Worm (Caenorhabditis elegans): ENCODE results near the gene his-61.

DNA sequence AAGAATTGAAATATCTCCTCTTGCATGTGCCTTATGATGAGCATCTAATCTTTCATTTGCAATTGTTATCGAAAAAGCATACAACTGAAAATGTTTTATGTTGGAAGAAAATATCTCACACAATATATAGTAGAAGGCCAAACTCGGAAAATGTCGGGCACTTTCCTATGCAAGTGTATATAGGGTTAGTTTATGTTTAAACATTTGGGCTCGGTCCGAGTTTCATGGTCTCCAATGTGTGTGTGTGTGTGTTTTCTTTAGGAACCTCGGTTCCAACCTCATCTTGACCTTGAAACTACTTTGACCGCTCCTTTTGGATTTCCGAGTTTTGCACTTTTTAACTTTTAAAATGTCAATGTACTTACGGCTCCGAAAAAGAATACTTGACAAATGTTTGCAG is 13.3 kb upstream of the his-61 start:
- no peak for TF ChIP-seq lin-13 (tag; optimal IDR thresholded peaks at IDR 0.05)
- TF ChIP-seq lin-32 (GFP tag; optimal IDR thresholded peaks at IDR 0.05): no peak
- TF ChIP-seq snpc-4 (tag; optimal IDR thresholded peaks at IDR 0.05): no peak
- no peak for TF ChIP-seq mep-1 (tag; optimal IDR thresholded peaks at IDR 0.05)
- no peak for TF ChIP-seq ztf-11 (tag; optimal IDR thresholded peaks at IDR 0.05)
- TF ChIP-seq tbx-8 (GFP tag; optimal IDR thresholded peaks at IDR 0.05): no peak
- TF ChIP-seq unc-39 (tag; optimal IDR thresholded peaks at IDR 0.05): no peak
- no peak for TF ChIP-seq nhr-12 (tag; optimal IDR thresholded peaks at IDR 0.05)
- TF ChIP-seq elt-3 (tag; optimal IDR thresholded peaks at IDR 0.05): no peak
- no peak for TF ChIP-seq nhr-237 (tag; optimal IDR thresholded peaks at IDR 0.05)
- TF ChIP-seq ceh-83 (GFP tag; optimal IDR thresholded peaks at IDR 0.05): no peak
- TF ChIP-seq unc-62 (GFP tag; optimal IDR thresholded peaks at IDR 0.05): no peak
